Fruit fly (Drosophila melanogaster) whole organism: Measurements from ENCODE around the gene Eato.

Experiments
- CG8478 ChIP-seq: fragments of >200 bp; optimal IDR thresholded peaks from 2 replicates; lab custom pipeline; 2018; ENCODE audit warnings: inconsistent platforms
- Dll ChIP-seq: fragments of >200 bp; optimal IDR thresholded peaks from 2 replicates; lab custom pipeline; 2017
- EcR ChIP-seq, 2 experiments: fragments of >200 bp; optimal IDR thresholded peaks; 2 replicates each; lab custom pipeline; 2017; ENCODE audit warnings: missing biosample characterization in 2 of 2, missing genetic modification characterization in 2 of 2, missing genetic modification reagents in 2 of 2
- pan ChIP-seq: fragments of >200 bp; optimal IDR thresholded peaks from 2 replicates; lab custom pipeline; 2017
- psq ChIP-seq: fragments of >200 bp; optimal IDR thresholded peaks from 2 replicates; lab custom pipeline; 2017
- usp ChIP-seq: fragments of >200 bp; optimal IDR thresholded peaks from 2 replicates; lab custom pipeline; 2017; ENCODE audit warnings: missing biosample characterization, missing genetic modification characterization, mixed read lengths

Eato gene

DNA sequence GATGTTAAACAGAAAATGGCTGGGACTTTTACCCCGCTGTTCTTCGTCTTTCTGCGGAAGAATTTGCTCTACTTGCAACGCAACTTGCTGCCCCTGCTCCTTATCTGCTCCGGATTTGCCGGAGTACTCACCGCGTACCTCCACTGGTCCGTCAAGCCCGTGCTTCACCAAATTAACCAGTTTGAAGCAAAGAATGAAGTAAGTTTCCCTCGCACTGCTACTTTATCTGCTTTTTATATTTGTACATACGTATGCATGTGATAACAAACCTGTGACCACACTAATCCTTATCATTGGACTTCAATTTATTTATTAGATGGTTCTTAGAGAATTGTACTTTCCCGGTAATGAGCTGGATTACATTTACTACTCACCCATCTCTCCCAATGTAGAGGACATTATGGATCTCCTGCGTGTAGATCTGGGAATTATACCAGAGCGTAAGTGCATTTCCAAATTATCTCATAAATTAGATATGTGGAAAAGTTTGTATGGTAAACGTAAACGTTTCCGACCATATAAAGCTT, 334 bp downstream of the Eato start, which contains the start of gene CG16890:
CG16890 (minus strand) TSS at position 184 of the 527 bp plus-strand sequence.
- TF ChIP-seq psq (lab: Kevin White, UChicago), result no peak
- no peak for TF ChIP-seq Dll (lab: Kevin White, UChicago)
- no peak for TF ChIP-seq CG8478 (lab: Kevin White, UChicago)
- TF ChIP-seq usp (GFP tag; lab: Kevin White, UChicago), result no peak
- TF ChIP-seq EcR (GFP tag; optimal IDR thresholded peaks at IDR 0.05; lab: Kevin White, UChicago), result no peak
- TF ChIP-seq pan (lab: Kevin White, UChicago), result no peak

DNA sequence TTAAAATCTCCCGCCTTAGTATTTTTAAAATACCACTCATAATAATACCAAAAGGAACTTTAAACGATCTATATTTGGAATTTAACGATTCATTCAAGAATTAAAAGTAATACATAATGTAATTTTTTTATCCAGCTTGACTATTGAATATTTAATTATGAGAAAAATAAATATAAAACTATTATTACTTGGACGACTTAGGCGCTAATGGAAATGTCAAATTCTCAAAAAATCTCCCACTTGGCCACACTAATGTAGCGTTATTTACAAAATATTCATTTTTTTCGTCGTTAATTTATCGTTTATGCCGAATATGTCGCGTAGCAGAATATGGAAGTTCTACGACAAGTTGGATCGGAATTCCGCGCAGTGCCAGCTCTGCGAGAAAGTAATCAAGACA, 6.8 kb downstream of the Eato start, which contains the start of gene CG16863:
CG16863 (plus strand) TSS at position 245 of the 400 bp plus-strand sequence.
- TF ChIP-seq Dll (lab: Kevin White, UChicago) (no peak), usp (GFP tag; lab: Kevin White, UChicago) (no peak), psq (lab: Kevin White, UChicago) (no peak), EcR (GFP tag; optimal IDR thresholded peaks at IDR 0.05; lab: Kevin White, UChicago) (no peak), pan (lab: Kevin White, UChicago) (no peak), CG8478 (lab: Kevin White, UChicago) (no peak)

DNA sequence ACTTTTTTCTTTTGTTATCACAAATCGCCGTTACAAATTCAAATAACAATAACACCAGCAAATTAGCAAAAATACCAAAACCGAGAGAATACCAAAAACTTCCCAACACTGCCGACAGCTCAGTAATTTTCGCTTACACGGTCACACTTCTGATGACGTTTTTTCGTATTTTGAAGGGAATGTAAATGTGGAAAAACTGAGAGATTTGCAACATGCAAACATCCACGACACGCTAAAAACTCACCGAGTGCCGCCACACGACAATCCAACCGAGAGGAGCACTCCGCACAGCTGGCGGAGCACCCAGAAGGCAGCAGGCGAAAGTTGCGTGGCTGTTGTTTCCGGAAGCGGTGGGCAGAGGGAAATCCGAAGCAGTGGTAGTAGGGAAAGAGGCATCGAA, 9.5 kb downstream of the Eato start, which contains the start of gene Sec71:
Sec71 (plus strand) TSS at position 117 of the 400 bp plus-strand sequence.
- TF ChIP-seq EcR (GFP tag; optimal IDR thresholded peaks at IDR 0.05; lab: Kevin White, UChicago) (no peak), Dll (lab: Kevin White, UChicago) (no peak), usp (GFP tag; lab: Kevin White, UChicago) (no peak), CG8478 (lab: Kevin White, UChicago) (no peak), psq (lab: Kevin White, UChicago) (no peak), pan (lab: Kevin White, UChicago) (no peak)

DNA sequence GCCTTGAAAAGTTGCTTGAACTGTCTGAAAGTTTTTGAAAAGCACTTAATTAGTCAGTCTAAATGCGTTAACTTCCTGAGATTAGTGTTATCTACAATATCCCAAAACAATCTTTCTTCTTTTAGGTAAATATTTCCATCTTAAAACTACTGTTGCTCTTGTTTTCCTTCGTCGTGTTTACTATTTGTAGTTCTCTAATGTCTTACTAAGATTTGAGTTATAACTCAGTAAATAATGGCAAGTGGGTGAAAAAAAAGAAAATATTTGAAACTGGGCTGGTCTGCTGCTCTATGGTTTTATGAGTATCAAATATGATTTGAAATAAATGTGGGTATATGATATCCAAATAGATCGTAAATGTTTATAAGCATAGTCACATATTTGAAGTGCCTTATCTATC, 17.3 kb downstream of the Eato start:
- TF ChIP-seq pan (lab: Kevin White, UChicago) (no peak), Dll (lab: Kevin White, UChicago) (no peak), EcR (GFP tag; optimal IDR thresholded peaks at IDR 0.05; lab: Kevin White, UChicago) (no peak), CG8478 (lab: Kevin White, UChicago) (no peak), psq (lab: Kevin White, UChicago) (no peak), usp (GFP tag; lab: Kevin White, UChicago) (no peak)

DNA sequence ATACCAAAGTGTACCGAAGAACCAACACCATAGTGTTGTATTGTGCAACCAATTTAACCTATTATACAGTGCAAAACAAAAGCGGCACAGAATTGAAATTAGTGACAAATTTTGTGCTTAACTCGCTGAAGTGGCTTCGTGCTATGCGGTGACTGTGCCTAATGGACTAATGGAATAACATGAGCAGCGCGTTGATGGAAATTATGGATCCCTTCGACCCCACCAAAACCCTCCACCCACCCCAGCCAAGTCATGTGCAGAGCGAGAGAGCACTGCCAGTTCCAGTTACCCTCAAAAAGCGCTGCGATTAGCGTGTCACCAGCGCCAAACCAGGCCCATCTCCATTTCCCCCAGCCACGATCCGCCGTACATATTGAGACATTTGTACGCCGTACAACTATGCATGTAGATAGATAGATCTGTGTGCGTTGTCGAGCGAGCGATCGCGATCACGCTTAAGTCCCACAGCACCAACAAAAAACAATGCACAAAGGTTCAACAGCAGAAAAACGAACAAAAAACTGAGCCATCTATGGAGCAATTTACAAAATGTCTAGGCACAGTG, 18.3 kb downstream of the Eato start:
- TF ChIP-seq pan (lab: Kevin White, UChicago) (no peak), EcR (GFP tag; optimal IDR thresholded peaks at IDR 0.05; lab: Kevin White, UChicago) (no peak)

DNA sequence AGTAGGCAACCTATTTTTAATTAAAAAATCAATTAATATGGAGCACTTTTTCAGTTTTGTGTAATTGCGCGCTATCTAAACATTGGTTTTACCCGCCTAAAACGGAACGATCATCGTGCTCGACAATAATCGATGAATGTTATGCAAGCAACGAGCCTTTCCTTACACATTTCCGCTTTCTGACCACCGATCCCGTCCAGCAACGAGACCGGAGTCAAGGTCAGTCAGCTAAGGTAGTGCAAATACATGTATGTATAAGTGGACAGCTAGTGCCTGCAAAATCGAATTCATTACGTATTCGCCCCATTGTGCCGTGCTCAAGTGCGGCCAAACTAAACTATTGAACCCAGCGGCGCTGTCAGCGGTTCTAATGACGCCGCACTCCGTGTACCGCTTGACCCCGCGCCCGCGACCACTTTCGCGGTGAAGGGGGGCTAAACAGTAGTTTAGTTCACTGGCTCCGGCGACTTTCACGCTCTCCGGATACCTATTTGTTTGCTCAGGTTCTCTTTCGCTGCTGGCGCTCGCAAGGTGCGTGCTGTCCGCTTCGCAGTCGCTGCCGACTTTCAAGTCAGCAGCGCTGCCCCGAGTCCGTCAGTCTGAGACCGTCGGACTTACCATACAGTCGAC, 19.3 kb downstream of the Eato start, which contains the start of gene CAH1:
CAH1 (plus strand) TSS at position 595 of the 630 bp plus-strand sequence.
- TF ChIP-seq pan (lab: Kevin White, UChicago), result no peak
- TF ChIP-seq psq (lab: Kevin White, UChicago), result no peak
- TF ChIP-seq EcR (GFP tag; optimal IDR thresholded peaks at IDR 0.05; lab: Kevin White, UChicago), result no peak
- TF ChIP-seq usp (GFP tag; lab: Kevin White, UChicago), result no peak
- no peak for TF ChIP-seq CG8478 (lab: Kevin White, UChicago)
- TF ChIP-seq Dll (lab: Kevin White, UChicago), result no peak

DNA sequence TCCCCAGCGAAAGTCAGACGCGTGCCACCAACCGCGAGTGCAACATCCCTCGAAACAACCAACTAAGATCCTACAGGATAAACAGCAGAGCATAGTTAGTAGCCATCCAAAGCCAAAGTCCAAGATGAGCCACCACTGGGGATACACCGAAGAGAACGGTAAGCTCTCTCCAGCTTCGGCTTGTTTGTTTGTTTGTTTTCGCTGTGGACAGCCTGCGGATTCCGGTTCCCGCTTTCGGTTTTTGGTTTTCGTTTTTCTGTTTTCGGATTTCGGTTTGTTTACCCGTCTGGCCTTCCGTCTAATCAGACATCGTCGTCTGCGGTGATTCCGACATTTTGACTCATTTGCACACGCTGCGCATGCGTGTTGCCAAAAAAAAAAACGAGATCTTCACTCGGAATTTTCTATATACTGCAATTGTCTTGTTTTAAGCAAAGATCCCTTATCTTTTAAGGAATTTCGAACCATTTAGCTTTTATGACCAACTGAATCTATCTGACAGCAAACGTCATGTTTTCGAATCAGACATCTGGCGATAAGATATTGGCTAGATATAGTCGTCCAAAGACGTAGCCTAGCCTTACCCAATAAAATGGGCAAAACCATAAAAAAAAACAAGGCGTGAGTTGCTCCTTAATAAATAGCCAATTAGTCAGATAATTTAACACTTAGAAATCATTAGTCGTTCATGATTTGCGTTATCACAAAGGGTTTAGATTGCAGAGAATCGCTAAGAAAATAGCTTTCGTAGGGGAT, 20.1 kb downstream of the Eato start:
- TF ChIP-seq CG8478 (lab: Kevin White, UChicago) (no peak), Dll (lab: Kevin White, UChicago) (no peak), usp (GFP tag; lab: Kevin White, UChicago) (no peak), psq (lab: Kevin White, UChicago) (no peak), EcR (GFP tag; optimal IDR thresholded peaks at IDR 0.05; lab: Kevin White, UChicago) (no peak), pan (lab: Kevin White, UChicago) (no peak)

DNA sequence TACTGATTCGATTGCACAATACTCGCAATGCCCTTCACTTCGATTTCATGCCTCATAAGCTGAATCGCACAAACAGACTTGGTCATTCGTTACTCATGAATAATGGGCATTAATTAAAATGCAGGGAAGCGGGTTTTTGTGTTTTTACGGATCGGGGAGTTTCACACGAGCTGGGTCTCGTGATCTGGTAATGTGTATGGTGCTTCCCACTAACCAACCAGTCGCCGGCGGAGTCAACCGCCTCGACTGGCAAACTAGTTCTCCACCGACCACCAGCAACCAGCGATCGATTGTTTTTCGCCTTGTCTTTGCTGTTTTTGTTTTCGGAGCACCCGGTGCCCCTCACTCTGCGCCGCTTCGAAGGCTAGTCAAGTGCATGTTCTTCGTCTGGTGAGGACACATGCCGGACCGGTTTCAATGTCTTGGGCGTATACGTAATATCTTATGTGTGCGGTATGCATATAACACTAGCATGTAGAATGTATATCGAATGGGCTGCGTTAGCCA, 20.7 kb downstream of the Eato start:
- no peak for TF ChIP-seq psq (lab: Kevin White, UChicago)
- no peak for TF ChIP-seq usp (GFP tag; lab: Kevin White, UChicago)
- TF ChIP-seq EcR (GFP tag; optimal IDR thresholded peaks at IDR 0.05; lab: Kevin White, UChicago), result no peak
- TF ChIP-seq pan (lab: Kevin White, UChicago), result no peak
- no peak for TF ChIP-seq CG8478 (lab: Kevin White, UChicago)
- no peak for TF ChIP-seq Dll (lab: Kevin White, UChicago)

DNA sequence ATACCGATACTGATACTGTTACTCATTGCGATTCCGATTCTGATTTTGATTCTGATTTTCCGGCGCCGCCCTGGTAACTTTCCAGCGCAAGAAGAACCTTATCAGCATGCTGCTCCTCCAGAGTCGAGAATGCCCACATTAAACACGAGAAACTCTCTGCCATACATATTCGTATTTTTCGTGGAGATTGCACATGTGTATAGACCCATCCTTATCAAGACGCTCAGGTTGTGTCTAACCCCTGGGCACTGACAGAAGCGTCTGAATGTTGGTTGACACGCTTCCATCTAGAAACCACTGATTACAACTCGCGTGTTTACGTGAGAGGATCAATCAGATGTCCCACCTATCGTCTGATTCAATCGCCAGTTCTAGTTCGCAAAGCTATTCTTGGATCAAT, 21.3 kb downstream of the Eato start:
- TF ChIP-seq CG8478 (lab: Kevin White, UChicago) (no peak), usp (GFP tag; lab: Kevin White, UChicago) (no peak), EcR (GFP tag; optimal IDR thresholded peaks at IDR 0.05; lab: Kevin White, UChicago) (no peak), psq (lab: Kevin White, UChicago) (no peak), pan (lab: Kevin White, UChicago) (no peak), Dll (lab: Kevin White, UChicago) (no peak)

DNA sequence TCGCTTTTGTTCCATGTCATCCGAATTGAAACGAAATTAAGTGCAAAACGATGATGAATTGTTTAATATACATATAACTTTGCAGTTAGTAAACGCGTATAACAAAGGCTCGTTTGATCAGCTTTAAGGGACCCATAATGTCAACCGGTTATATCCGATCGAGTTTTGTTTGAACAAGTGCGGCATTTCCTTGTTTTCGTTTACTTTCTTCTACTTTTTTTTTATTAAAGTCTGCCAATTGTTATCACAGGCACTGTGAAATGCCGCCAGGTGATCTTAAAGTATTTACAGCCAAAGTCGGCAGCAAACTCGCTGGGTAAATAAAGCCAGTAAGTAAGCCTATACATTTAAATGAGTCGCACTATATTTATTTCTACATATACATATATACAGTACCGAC, 23.2 kb downstream of the Eato start:
- TF ChIP-seq usp (GFP tag; lab: Kevin White, UChicago), result no peak

DNA sequence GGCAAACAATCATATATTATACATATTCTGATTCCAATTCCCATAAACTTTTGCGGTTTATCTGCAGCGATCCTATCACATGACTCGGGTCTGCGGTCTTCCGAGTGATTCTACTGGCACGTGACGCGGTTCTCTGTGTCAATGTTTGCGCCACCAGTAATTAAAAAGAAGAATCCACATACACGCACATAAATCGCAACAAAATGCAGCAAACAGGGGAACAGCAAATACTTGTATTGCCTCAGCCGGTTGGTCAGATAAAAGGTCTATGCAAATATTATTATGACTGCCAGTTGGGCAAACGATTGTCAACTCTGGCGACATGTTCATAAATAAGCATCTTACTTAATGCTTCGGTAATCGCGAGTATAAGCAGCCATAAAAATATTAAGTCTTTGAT, 24.1 kb downstream of the Eato start:
- TF ChIP-seq CG8478 (lab: Kevin White, UChicago) (no peak), usp (GFP tag; lab: Kevin White, UChicago) (no peak), EcR (GFP tag; optimal IDR thresholded peaks at IDR 0.05; lab: Kevin White, UChicago) (no peak), Dll (lab: Kevin White, UChicago) (no peak), pan (lab: Kevin White, UChicago) (no peak), psq (lab: Kevin White, UChicago) (no peak)
